Fruit fly (Drosophila melanogaster): ENCODE results near the gene Glut1.

Gene Glut1

DNA sequence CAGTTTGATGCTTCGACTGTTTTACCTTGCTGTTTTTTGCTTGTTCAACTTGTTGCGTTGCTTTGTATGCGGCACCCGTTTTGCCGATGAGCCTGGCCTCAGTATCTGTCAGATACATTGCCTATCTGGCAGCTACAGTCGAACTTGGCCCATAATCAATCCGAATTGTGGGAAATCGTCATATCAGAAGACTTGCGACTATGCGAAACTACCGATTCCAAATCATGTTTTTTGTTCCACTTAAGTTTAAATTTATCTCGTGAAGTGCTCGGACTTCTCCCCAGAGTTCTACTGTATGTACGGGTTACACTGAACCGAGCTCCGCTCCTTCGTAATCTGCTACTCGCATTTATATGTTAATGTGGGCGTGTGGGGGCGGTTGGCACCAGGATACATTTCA lies 29.6 kb upstream of the Glut1 start (continued):
- TF ChIP-seq CG11762 (GFP tag; optimal IDR thresholded peaks at IDR 0.05; ENCODE audit: insufficient read depth) (no peak), fd59A (GFP tag; optimal IDR thresholded peaks at IDR 0.05) (no peak), Sox14 (GFP tag; optimal IDR thresholded peaks at IDR 0.05) (no peak), Gug (GFP tag; IDR thresholded peaks at IDR 0.05) (0 out of 2 replicates have a peak, but pooled peaks have one; percentile 15), CG10669 (GFP tag; optimal IDR thresholded peaks at IDR 0.05) (peak; percentile 22), CG1621 (tag; optimal IDR thresholded peaks at IDR 0.05) (no peak), salr (GFP tag; optimal IDR thresholded peaks at IDR 0.05) (no peak), achi (GFP tag; optimal IDR thresholded peaks at IDR 0.05) (peak; percentile 35), Eip75B (GFP tag; optimal IDR thresholded peaks at IDR 0.05) (no peak), ss (GFP tag; optimal IDR thresholded peaks at IDR 0.05) (no peak), CG6276 (GFP tag; optimal IDR thresholded peaks at IDR 0.05) (no peak), Ets96B (tag; optimal IDR thresholded peaks at IDR 0.05) (peak; percentile 30), dsx (GFP tag; optimal IDR thresholded peaks at IDR 0.05; ENCODE audit: poor library complexity, severe bottlenecking) (no peak), dac (GFP tag; optimal IDR thresholded peaks at IDR 0.05) (no peak), CG6792 (GFP tag; optimal IDR thresholded peaks at IDR 0.05) (no peak), topi (GFP tag; optimal IDR thresholded peaks at IDR 0.05) (peak; percentile 15), Hr38 (GFP tag; optimal IDR thresholded peaks at IDR 0.05) (no peak), esn (GFP tag; optimal IDR thresholded peaks at IDR 0.05) (no peak), svp (GFP tag) (peak; percentile 54), lz (GFP tag; optimal IDR thresholded peaks at IDR 0.05) (no peak), CG8632 (GFP tag; optimal IDR thresholded peaks at IDR 0.05) (no peak), CG15336 (GFP tag; IDR thresholded peaks at IDR 0.05) (no peak), Met (GFP tag; optimal IDR thresholded peaks at IDR 0.05) (no peak), CG4318 (GFP tag; optimal IDR thresholded peaks at IDR 0.05) (no peak)

DNA sequence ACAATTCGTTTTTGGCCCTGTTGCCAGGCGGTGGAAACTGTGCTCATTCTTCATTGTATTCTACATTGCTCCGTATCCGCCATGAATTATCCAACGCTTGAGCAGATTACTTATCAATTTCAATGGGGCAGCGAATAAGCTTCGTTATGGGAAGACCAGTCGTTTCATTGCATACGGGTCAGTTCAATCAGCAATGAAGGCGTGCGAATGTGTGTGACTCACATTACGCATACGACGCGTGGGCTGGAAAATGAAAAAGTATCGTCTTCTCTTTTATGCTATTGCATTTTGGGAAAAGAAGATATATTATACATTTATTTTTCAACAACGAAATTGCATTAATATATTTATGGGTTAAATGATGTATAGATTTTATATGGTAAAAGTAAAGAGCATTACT lies 28.9 kb upstream of the Glut1 start:
- TF ChIP-seq Eip78C (GFP tag) (peak; percentile 40), CG16779 (tag; optimal IDR thresholded peaks at IDR 0.05) (no peak), lz (GFP tag; optimal IDR thresholded peaks at IDR 0.05) (no peak), Smox (GFP tag; optimal IDR thresholded peaks at IDR 0.05) (no peak), svp (GFP tag) (peak; percentile 69), OdsH (GFP tag; optimal IDR thresholded peaks at IDR 0.05) (no peak), vri (GFP tag; optimal IDR thresholded peaks at IDR 0.05) (no peak)

DNA sequence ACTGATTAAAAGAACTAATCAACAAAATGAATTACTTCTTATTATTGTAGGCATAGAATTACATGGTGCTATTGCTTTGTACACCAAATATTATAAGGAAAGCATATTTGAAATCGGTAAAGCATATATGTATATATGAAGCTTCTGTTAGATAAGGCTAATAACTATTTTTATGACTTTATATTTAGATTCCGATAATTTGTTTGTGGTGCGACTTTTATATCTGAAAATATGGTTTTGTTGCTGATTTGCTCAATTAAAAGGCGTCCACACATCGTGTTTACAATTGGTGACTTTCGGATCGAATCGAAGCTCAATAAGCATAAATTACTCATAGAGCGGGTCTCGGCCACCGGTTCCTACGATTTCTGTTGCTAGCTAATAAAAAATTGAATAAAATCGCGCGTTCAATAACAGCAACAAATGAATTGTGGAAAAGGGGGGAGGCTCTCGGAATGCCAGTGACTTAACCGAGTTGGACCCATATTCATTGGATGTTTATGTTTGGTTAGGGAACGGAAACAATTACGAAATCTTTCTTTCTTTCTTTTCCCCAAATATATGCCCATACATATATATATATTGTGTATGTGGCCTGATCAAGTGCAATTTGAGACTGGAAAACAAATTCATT lies 28.1 kb upstream of the Glut1 start:
- peak; percentile 45 for TF ChIP-seq Eip78C (GFP tag)
- no peak for TF ChIP-seq CG11902 (GFP tag; optimal IDR thresholded peaks at IDR 0.05)

DNA sequence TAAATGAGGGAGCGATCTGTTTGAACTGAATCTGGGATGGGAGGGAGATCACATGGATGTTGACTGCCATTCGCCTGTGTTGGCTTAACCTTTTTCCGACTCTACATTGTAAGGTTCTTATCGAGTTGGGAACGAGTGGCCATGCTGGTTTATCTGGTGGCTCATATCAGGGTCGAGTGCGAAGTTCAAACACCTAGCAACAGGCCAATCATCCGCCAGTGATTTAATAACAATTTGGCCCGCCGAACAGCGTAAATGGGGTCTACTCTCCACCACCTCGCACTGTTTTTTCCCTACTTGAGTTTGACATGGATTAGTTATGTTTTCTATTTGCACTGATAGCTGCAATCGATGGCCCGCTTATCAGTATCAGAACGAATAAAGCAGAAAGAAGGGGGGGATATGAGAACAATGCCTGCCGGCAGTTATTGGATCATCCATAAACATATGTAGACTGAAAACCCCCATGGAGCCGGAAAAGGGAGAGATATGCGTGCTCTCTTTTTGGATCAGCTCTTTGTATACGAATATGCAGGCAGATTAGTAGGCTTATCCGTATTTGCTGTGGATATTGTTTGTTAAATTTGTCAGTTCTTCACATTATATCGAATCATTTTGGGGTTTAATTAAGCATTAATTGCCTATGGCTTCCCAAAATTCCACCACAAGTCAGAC lies 26.3 kb upstream of the Glut1 start:
- TF ChIP-seq Eip78C (GFP tag): peak; percentile 55
- TF ChIP-seq svp (GFP tag): peak; percentile 82
- peak; percentile 55 for TF ChIP-seq vri (GFP tag; optimal IDR thresholded peaks at IDR 0.05)
- TF ChIP-seq CG7368 (GFP tag; optimal IDR thresholded peaks at IDR 0.05): no peak
- peak; percentile 71 for TF ChIP-seq dsx (GFP tag; optimal IDR thresholded peaks at IDR 0.05; ENCODE audit: poor library complexity, severe bottlenecking)
- no peak for TF ChIP-seq Blimp-1 (GFP tag; optimal IDR thresholded peaks at IDR 0.05)
- peak; percentile 76 for TF ChIP-seq fkh (GFP tag; optimal IDR thresholded peaks at IDR 0.05)

DNA sequence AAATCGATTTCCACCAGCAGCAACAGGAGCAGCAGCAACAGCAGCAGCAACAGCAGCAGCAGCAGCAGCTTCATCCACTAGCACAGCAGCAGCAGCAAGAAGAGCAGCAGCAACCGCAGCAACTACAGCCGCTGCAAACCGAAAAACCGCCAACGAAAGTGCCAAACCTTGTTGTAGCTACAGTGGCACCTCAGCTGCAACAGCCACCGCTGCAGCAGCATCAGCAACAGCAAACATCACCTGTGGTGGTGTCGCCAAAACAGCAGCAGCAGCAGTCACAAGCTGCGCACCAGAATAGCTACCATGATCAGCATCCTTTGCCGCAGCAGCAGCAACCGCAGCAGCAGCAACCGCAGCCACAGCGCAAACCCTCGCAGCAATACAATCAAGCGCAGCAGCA lies 25.5 kb upstream of the Glut1 start:
- no peak for TF ChIP-seq CG8632 (GFP tag; optimal IDR thresholded peaks at IDR 0.05)
- no peak for TF ChIP-seq CG1621 (tag; optimal IDR thresholded peaks at IDR 0.05)
- TF ChIP-seq CG8319 (GFP tag; optimal IDR thresholded peaks at IDR 0.05): no peak
- no peak for TF ChIP-seq CG34406 (GFP tag; optimal IDR thresholded peaks at IDR 0.05)
- TF ChIP-seq Lpt (GFP tag; optimal IDR thresholded peaks at IDR 0.05): no peak
- no peak for TF ChIP-seq Hr39 (GFP tag; optimal IDR thresholded peaks at IDR 0.05)
- TF ChIP-seq CG6163 (GFP tag; IDR thresholded peaks at IDR 0.05): no peak
- no peak for TF ChIP-seq CG31627 (GFP tag; optimal IDR thresholded peaks at IDR 0.05)
- TF ChIP-seq topi (GFP tag; optimal IDR thresholded peaks at IDR 0.05): no peak
- no peak for TF ChIP-seq Sox14 (GFP tag; optimal IDR thresholded peaks at IDR 0.05)
- TF ChIP-seq CG9139 (GFP tag; optimal IDR thresholded peaks at IDR 0.05): no peak
- no peak for TF ChIP-seq CG11902 (GFP tag; optimal IDR thresholded peaks at IDR 0.05)

All from whole organism, prepupa.